Fruit fly (Drosophila melanogaster): ENCODE results near the gene Doc3.

The Doc3 gene

DNA sequence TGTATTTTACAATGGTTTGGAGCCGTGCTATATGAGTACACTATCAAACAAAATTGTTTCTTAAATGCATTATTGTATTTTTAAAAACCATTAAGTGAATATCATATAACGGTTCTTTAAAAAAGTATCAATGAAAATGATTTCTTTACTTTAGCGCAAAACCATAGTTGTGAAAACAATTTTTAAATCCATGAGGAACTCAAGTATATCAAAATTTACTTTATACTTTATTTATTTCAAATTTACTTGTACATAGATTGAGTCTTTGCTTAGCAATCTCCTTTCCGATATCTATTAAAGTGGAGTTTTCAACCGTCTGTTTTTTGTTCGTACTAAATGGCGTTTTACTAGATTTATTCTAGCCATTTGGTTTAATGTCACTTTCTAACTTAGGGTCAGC, 42.1 kb downstream of the Doc3 start, which contains the start of gene Argk2 (continued):
- TF ChIP-seq HLH54F (GFP tag; optimal IDR thresholded peaks at IDR 0.05) (no peak), Atf6 (GFP tag; IDR thresholded peaks at IDR 0.05) (no peak), Fer3 (tag; optimal IDR thresholded peaks at IDR 0.05) (no peak), slou (GFP tag; optimal IDR thresholded peaks at IDR 0.05) (no peak), otp (GFP tag; IDR thresholded peaks at IDR 0.05) (no peak), CG12391 (tag; optimal IDR thresholded peaks at IDR 0.05) (no peak), HmgD (GFP tag; optimal IDR thresholded peaks at IDR 0.05) (no peak), CG11247 (GFP tag; IDR thresholded peaks at IDR 0.05) (no peak), CG4730 (GFP tag; IDR thresholded peaks at IDR 0.05) (no peak), yki (optimal IDR thresholded peaks at IDR 0.05) (peak; percentile 12), CG7963 (GFP tag; IDR thresholded peaks at IDR 0.05; ENCODE audit: partially characterized antibody) (no peak), CG4820 (GFP tag; optimal IDR thresholded peaks at IDR 0.05) (no peak), Gsc (GFP tag; IDR thresholded peaks at IDR 0.05) (no peak), CG4854 (GFP tag; optimal IDR thresholded peaks at IDR 0.05) (no peak), pum (GFP tag; optimal IDR thresholded peaks at IDR 0.05) (no peak), CG3407 (GFP tag; optimal IDR thresholded peaks at IDR 0.05) (no peak), Elba2 (GFP tag; optimal IDR thresholded peaks at IDR 0.05) (no peak), Bgb (GFP tag; IDR thresholded peaks at IDR 0.05; ENCODE audit: partially characterized antibody) (peak; percentile 50; the same call in 1 of the 2 replicates), Fer2 (tag; optimal IDR thresholded peaks at IDR 0.05) (no peak), CG14014 (GFP tag; IDR thresholded peaks at IDR 0.05) (0 out of 2 replicates have a peak, but pooled peaks have one; percentile 16), pho (GFP tag; optimal IDR thresholded peaks at IDR 0.05) (no peak), GATAe (GFP tag; conservative IDR thresholded peaks at IDR 0.05) (no peak), CTCF (GFP tag; optimal IDR thresholded peaks at IDR 0.05) (peak; percentile 84), Kr (GFP tag; optimal IDR thresholded peaks at IDR 0.05) (no peak), inv (GFP tag; IDR thresholded peaks at IDR 0.05; ENCODE audit: partially characterized antibody) (no peak), al (GFP tag; IDR thresholded peaks at IDR 0.05) (no peak), Mad (GFP tag; optimal IDR thresholded peaks at IDR 0.05) (no peak), ERR (GFP tag; optimal IDR thresholded peaks at IDR 0.05) (no peak), unpg (GFP tag; optimal IDR thresholded peaks at IDR 0.05) (no peak), CG11695 (GFP tag; IDR thresholded peaks at IDR 0.05) (0 out of 3 replicates have a peak, but pooled peaks have one; percentile 16), Eip74EF (GFP tag; optimal IDR thresholded peaks at IDR 0.05) (no peak), YL-1 (GFP tag; optimal IDR thresholded peaks at IDR 0.05) (no peak), CG8944 (GFP tag; optimal IDR thresholded peaks at IDR 0.05) (no peak), CG6689 (GFP tag; IDR thresholded peaks at IDR 0.05) (no peak), cad (GFP tag; optimal IDR thresholded peaks at IDR 0.05) (no peak), CG17829 (tag; optimal IDR thresholded peaks at IDR 0.05) (peak; percentile 3), Pdp1 (GFP tag; optimal IDR thresholded peaks at IDR 0.05) (no peak), klu (GFP tag; IDR thresholded peaks at IDR 0.05) (no peak), CG2199 (GFP tag; IDR thresholded peaks at IDR 0.05) (no peak), Scr (GFP tag; IDR thresholded peaks at IDR 0.05; ENCODE audit: partially characterized antibody) (no peak), Abd-B (GFP tag; optimal IDR thresholded peaks at IDR 0.05) (peak; percentile 74), CG3847 (GFP tag; IDR thresholded peaks at IDR 0.05) (no peak), lbe (GFP tag; optimal IDR thresholded peaks at IDR 0.05) (no peak), schlank (tag; optimal IDR thresholded peaks at IDR 0.05) (no peak), br (optimal IDR thresholded peaks at IDR 0.05) (no peak), bbx (GFP tag; IDR thresholded peaks at IDR 0.05; ENCODE audit: partially characterized antibody) (0 out of 2 replicates have a peak, but pooled peaks have one; percentile 10), pb (GFP tag; optimal IDR thresholded peaks at IDR 0.05) (no peak), ash1 (GFP tag; optimal IDR thresholded peaks at IDR 0.05) (no peak), CG15601 (tag; optimal IDR thresholded peaks at IDR 0.05) (no peak), Dek (tag; optimal IDR thresholded peaks at IDR 0.05) (no peak), slbo (GFP tag; IDR thresholded peaks at IDR 0.05) (peak; percentile 44), vnd (GFP tag; IDR thresholded peaks at IDR 0.05; ENCODE audit: partially characterized antibody) (no peak), sug (tag; optimal IDR thresholded peaks at IDR 0.05) (no peak)

Data from whole organism, embryonic.